Worm (Caenorhabditis elegans) whole organism, early embryonic: ENCODE measurements around the gene srab-23.

ENCODE experiments used
- F13C5.2 ChIP-seq: sonication (generic microtip); optimal IDR thresholded peaks from 2 replicates; lab custom pipeline; 2017; ENCODE audit warnings: mild to moderate bottlenecking, missing genetic modification characterization, inconsistent platforms, missing compliant biosample characterization
- aly-1 ChIP-seq: sonication (generic microtip); optimal IDR thresholded peaks from 2 replicates; lab custom pipeline; 2016; ENCODE audit warnings: missing genetic modification characterization, missing compliant biosample characterization
- ama-1 ChIP-seq: fragments of 150-350 bp; optimal IDR thresholded peaks from 2 replicates; lab custom pipeline; 2014
- ceh-36 ChIP-seq: sonication (generic microtip); optimal IDR thresholded peaks from 2 replicates; lab custom pipeline; 2016; ENCODE audit warnings: missing genetic modification characterization, inconsistent platforms, missing compliant biosample characterization
- ets-7 ChIP-seq: sonication (generic microtip); optimal IDR thresholded peaks from 2 replicates; lab custom pipeline; 2016; ENCODE audit warnings: missing genotype, missing genetic modification characterization, missing compliant biosample characterization
- flt-1 ChIP-seq: fragments of 200-800 bp; sonication (Bioruptor generic); IDR thresholded peaks from 2 replicates; pipeline ENCODE4 v1.3.6; 2022; ENCODE audit warnings: missing genetic modification characterization, missing compliant biosample characterization
- tbx-11 ChIP-seq: fragments of 200-800 bp; sonication (Bioruptor generic); IDR thresholded peaks from 2 replicates; pipeline ENCODE4 v1.3.6; 2022; ENCODE audit warnings: missing genetic modification characterization, missing compliant biosample characterization
- tbx-37 ChIP-seq: fragments of 200-800 bp; sonication (Bioruptor generic); conservative IDR thresholded peaks from 2 replicates; pipeline ENCODE4 v1.3.6; 2022; ENCODE audit warnings: missing genetic modification reagents, missing genetic modification characterization, missing compliant biosample characterization

ce11 chrV:2057324-2057723 lies 21.9 kb upstream of the srab-23 start, which contains the start of gene comt-3:
- TF ChIP-seq ets-7 (tag; lab: Kevin White, UChicago) = no peak
- no peak for TF ChIP-seq ama-1
- no peak for TF ChIP-seq F13C5.2 (tag; lab: Kevin White, UChicago)
- no peak for TF ChIP-seq tbx-11 (GFP tag; lab: Robert Waterston, UW)
- no peak for TF ChIP-seq aly-1 (tag; lab: Kevin White, UChicago)
- no peak for TF ChIP-seq tbx-37 (GFP tag; lab: Robert Waterston, UW)
- no peak for TF ChIP-seq ceh-36 (tag; lab: Kevin White, UChicago)
- TF ChIP-seq flt-1 (GFP tag; lab: Robert Waterston, UW) = no peak
